Worm (Caenorhabditis elegans) whole organism, young adult: ENCODE data around the gene cul-4.

Source experiments
- B0019.2 ChIP-seq: fragments of 200-800 bp; sonication (Bioruptor generic); conservative IDR thresholded peaks from 2 replicates; pipeline ENCODE4 v1.3.6; 2022; ENCODE audit warnings: missing genetic modification reagents, missing genetic modification characterization, missing compliant biosample characterization
- B0261.1 ChIP-seq: sonication (generic microtip); optimal IDR thresholded peaks from 2 replicates; lab custom pipeline; 2016; ENCODE audit warnings: mild to moderate bottlenecking, missing genetic modification characterization, moderate library complexity, missing compliant biosample characterization
- T26A5.8 ChIP-seq: sonication (generic microtip); optimal IDR thresholded peaks from 2 replicates; lab custom pipeline; 2016; ENCODE audit warnings: missing genetic modification characterization, missing compliant biosample characterization
- Y67H2A.10 ChIP-seq: fragments of 200-800 bp; sonication (Bioruptor generic); conservative IDR thresholded peaks from 2 replicates; pipeline ENCODE4 v1.3.6; 2022; ENCODE audit warnings: missing genetic modification reagents, missing genetic modification characterization, missing compliant biosample characterization
- madf-10 ChIP-seq: sonication (generic microtip); optimal IDR thresholded peaks from 2 replicates; lab custom pipeline; 2016; ENCODE audit warnings: mild to moderate bottlenecking, missing genetic modification characterization, missing compliant biosample characterization
- nhr-80 ChIP-seq: sonication (generic microtip); optimal IDR thresholded peaks from 2 replicates; lab custom pipeline; 2016; ENCODE audit warnings: missing genetic modification characterization, missing compliant biosample characterization
- nhr-90 ChIP-seq: sonication (generic microtip); optimal IDR thresholded peaks from 2 replicates; lab custom pipeline; 2016; ENCODE audit warnings: missing genotype, mild to moderate bottlenecking, missing genetic modification characterization, missing compliant biosample characterization
- snpc-1.1 ChIP-seq: sonication (generic microtip); optimal IDR thresholded peaks from 2 replicates; lab custom pipeline; 2017; ENCODE audit warnings: missing genetic modification characterization, mild to moderate bottlenecking, missing compliant biosample characterization, antibody characterized with exemption, moderate library complexity, missing genotype, missing genetic modification reagents; ENCODE audit not compliant: insufficient read depth
- unc-62 ChIP-seq: fragments of 150-350 bp; optimal IDR thresholded peaks from 2 replicates; lab custom pipeline; 2014; ENCODE audit warnings: missing biosample characterization, missing genetic modification reagents, missing genetic modification characterization
- zim-3 ChIP-seq: sonication (generic microtip); optimal IDR thresholded peaks from 2 replicates; lab custom pipeline; 2017; ENCODE audit warnings: mild to moderate bottlenecking, missing genetic modification characterization, moderate library complexity, missing compliant biosample characterization

DNA sequence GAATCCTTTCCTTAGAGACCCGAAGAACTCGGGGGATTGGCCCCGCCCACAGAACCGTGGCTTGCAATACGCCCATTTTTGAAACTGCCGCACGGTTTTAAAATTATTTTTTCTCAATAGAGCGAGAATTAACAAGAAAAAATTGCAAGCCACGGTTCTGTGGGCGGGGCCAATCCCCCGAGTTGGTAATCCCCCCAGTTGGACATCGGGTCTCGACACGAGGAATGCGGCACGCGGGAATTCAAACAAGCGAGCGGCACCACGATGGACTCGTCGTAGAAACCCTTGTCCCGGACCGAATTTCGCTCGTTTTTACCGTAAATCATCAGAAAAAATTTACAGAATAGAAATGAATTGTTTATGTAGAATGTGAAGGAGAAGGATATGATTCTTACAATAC is 51.1 kb downstream of the cul-4 start:
- TF ChIP-seq unc-62 (GFP tag; lab: Kevin White, UChicago) (no peak), B0261.1 (tag; lab: Kevin White, UChicago) (no peak), B0019.2 (GFP tag; lab: Robert Waterston, UW) (no peak), nhr-90 (tag; lab: Kevin White, UChicago) (no peak), zim-3 (no peak), nhr-80 (no peak), Y67H2A.10 (GFP tag; lab: Robert Waterston, UW) (no peak), snpc-1.1 (tag; lab: Kevin White, UChicago) (no peak), madf-10 (tag; lab: Kevin White, UChicago) (no peak), T26A5.8 (no peak)
